Worm (Caenorhabditis elegans): ENCODE measurements around the gene F20C5.7.
A peak's percentile ranks its signal among the peaks of the same experiment; 100 is the strongest.

The F20C5.7 gene

ce11 chrIV:8739294-8739693 lies 6.2 kb downstream of the F20C5.7 start, which contains the start of gene F21D5.5:
F21D5.5 (minus strand) TSS chrIV:8739394.
- no peak for TF ChIP-seq unc-86 (tag; optimal IDR thresholded peaks at IDR 0.05)
- no peak for TF ChIP-seq ceh-22 (tag; optimal IDR thresholded peaks at IDR 0.05)
- no peak for TF ChIP-seq ets-4 (tag; optimal IDR thresholded peaks at IDR 0.05)
- no peak for TF ChIP-seq ceh-6 (GFP tag; optimal IDR thresholded peaks at IDR 0.05)
- no peak for TF ChIP-seq unc-42 (tag; optimal IDR thresholded peaks at IDR 0.05)
- no peak for TF ChIP-seq elt-4 (tag; optimal IDR thresholded peaks at IDR 0.05)
- no peak for TF ChIP-seq madf-2 (tag; optimal IDR thresholded peaks at IDR 0.05)
- TF ChIP-seq fkh-10 (GFP tag; optimal IDR thresholded peaks at IDR 0.05) = no peak
- TF ChIP-seq C38D4.7 (GFP tag; optimal IDR thresholded peaks at IDR 0.05) = no peak
- no peak for TF ChIP-seq C08G9.2 (tag; optimal IDR thresholded peaks at IDR 0.05)
- no peak for TF ChIP-seq pha-2 (tag; optimal IDR thresholded peaks at IDR 0.05)
- TF ChIP-seq mec-3 (tag; optimal IDR thresholded peaks at IDR 0.05; ENCODE audit: borderline replicate concordance) = no peak
- TF ChIP-seq nfya-1 (tag; optimal IDR thresholded peaks at IDR 0.05) = no peak
- TF ChIP-seq hlh-6 (tag; optimal IDR thresholded peaks at IDR 0.05) = no peak
- TF ChIP-seq ceh-45 (GFP tag; IDR thresholded peaks at IDR 0.05) = no peak
- no peak for TF ChIP-seq fkh-6 (tag; optimal IDR thresholded peaks at IDR 0.05)
- TF ChIP-seq nhr-11 (tag; optimal IDR thresholded peaks at IDR 0.05) = no peak
- no peak for TF ChIP-seq rnt-1 (tag; optimal IDR thresholded peaks at IDR 0.05)
- no peak for TF ChIP-seq ceh-2 (tag; optimal IDR thresholded peaks at IDR 0.05)

- no peak for TF ChIP-seq unc-86 (tag; optimal IDR thresholded peaks at IDR 0.05)
- no peak for TF ChIP-seq T23F11.4 (GFP tag; optimal IDR thresholded peaks at IDR 0.05)
- no peak for TF ChIP-seq pat-9 (tag; optimal IDR thresholded peaks at IDR 0.05)
- no peak for TF ChIP-seq lin-11 (tag; optimal IDR thresholded peaks at IDR 0.05)
- TF ChIP-seq nfya-1 (tag; optimal IDR thresholded peaks at IDR 0.05) = no peak
- TF ChIP-seq ceh-30 (tag; optimal IDR thresholded peaks at IDR 0.05) = no peak
- TF ChIP-seq K09A11.1 (tag; optimal IDR thresholded peaks at IDR 0.05; ENCODE audit: insufficient read depth) = no peak
- no peak for TF ChIP-seq unc-55 (GFP tag; optimal IDR thresholded peaks at IDR 0.05)
- TF ChIP-seq pha-2 (tag; optimal IDR thresholded peaks at IDR 0.05) = no peak
- TF ChIP-seq tbx-2 (tag; optimal IDR thresholded peaks at IDR 0.05) = no peak
- no peak for TF ChIP-seq ceh-22 (tag; optimal IDR thresholded peaks at IDR 0.05)
- no peak for TF ChIP-seq ceh-45 (GFP tag; IDR thresholded peaks at IDR 0.05)
- no peak for TF ChIP-seq ceh-48 (tag; optimal IDR thresholded peaks at IDR 0.05)
- no peak for TF ChIP-seq che-1 (tag; optimal IDR thresholded peaks at IDR 0.05)
Measured at ce11 chrIV:8737787-8738186, 7.7 kb downstream of the F20C5.7 start, which contains the start of gene F21D5.4. F21D5.4 (plus strand) TSS chrIV:8738087.

ce11 chrIV:8737354-8737753 lies 8.1 kb downstream of the F20C5.7 start:
- TF ChIP-seq fkh-10 (GFP tag; optimal IDR thresholded peaks at IDR 0.05) (no peak), nfya-1 (tag; optimal IDR thresholded peaks at IDR 0.05) (peak; percentile 66), ceh-48 (tag; optimal IDR thresholded peaks at IDR 0.05) (peak; percentile 31), lin-11 (tag; optimal IDR thresholded peaks at IDR 0.05) (no peak)

ce11 chrIV:8730469-8730868 lies 15.0 kb downstream of the F20C5.7 start, which contains the start of gene F21D5.3:
F21D5.3 (plus strand) TSS chrIV:8730815.
- TF ChIP-seq ceh-31 (tag; optimal IDR thresholded peaks at IDR 0.05) = no peak
- no peak for TF ChIP-seq pha-2 (tag; optimal IDR thresholded peaks at IDR 0.05)
- TF ChIP-seq C38D4.7 (GFP tag; optimal IDR thresholded peaks at IDR 0.05) = no peak
- no peak for TF ChIP-seq hlh-8 (tag; optimal IDR thresholded peaks at IDR 0.05)
- no peak for TF ChIP-seq pha-4 (tag; optimal IDR thresholded peaks at IDR 0.05)
- no peak for TF ChIP-seq ets-4 (tag; optimal IDR thresholded peaks at IDR 0.05)
- TF ChIP-seq pat-9 (tag; optimal IDR thresholded peaks at IDR 0.05) = no peak
- peak; percentile 55 for TF ChIP-seq elt-2 (tag; optimal IDR thresholded peaks at IDR 0.05)

ce11 chrIV:8729636-8730035 lies 15.9 kb downstream of the F20C5.7 start:
- TF ChIP-seq hlh-30 (tag; optimal IDR thresholded peaks at IDR 0.05; ENCODE audit: insufficient read depth) = peak; percentile 56
- no peak for TF ChIP-seq che-1 (tag; optimal IDR thresholded peaks at IDR 0.05)
- TF ChIP-seq fkh-10 (GFP tag; optimal IDR thresholded peaks at IDR 0.05) = no peak
- no peak for TF ChIP-seq ceh-45 (GFP tag; IDR thresholded peaks at IDR 0.05)
- no peak for TF ChIP-seq ceh-22 (tag; optimal IDR thresholded peaks at IDR 0.05)
- TF ChIP-seq hlh-6 (tag; optimal IDR thresholded peaks at IDR 0.05) = no peak
- TF ChIP-seq hlh-13 (GFP tag; optimal IDR thresholded peaks at IDR 0.05) = no peak
- no peak for TF ChIP-seq ceh-24 (tag; optimal IDR thresholded peaks at IDR 0.05)
- TF ChIP-seq nhr-11 (tag; optimal IDR thresholded peaks at IDR 0.05) = no peak
